Fruit fly (Drosophila melanogaster) whole organism, embryonic: ENCODE measurements around the gene Exn.

ENCODE experiments used
- Atf6 ChIP-seq: fragments of 200-800 bp; sonication (Bioruptor generic); IDR thresholded peaks from 2 replicates; pipeline ENCODE4 v1.3.6; 2022; ENCODE audit warnings: missing biosample characterization, missing genetic modification characterization
- CG11504 ChIP-seq: fragments of 200-800 bp; sonication (Bioruptor generic); optimal IDR thresholded peaks from 3 replicates; lab custom pipeline; 2019; ENCODE audit warnings: missing biosample characterization, mild to moderate bottlenecking, missing genetic modification characterization, moderate library complexity
- CG1233 ChIP-seq: fragments of 200-800 bp; sonication (Bioruptor generic); optimal IDR thresholded peaks from 4 replicates; lab custom pipeline; 2018; ENCODE audit warnings: missing biosample characterization, mild to moderate bottlenecking, missing genetic modification characterization
- CG2889 ChIP-seq: fragments of 200-800 bp; sonication (Bioruptor generic); IDR thresholded peaks from 3 replicates; pipeline ENCODE4 v1.3.6; 2022; ENCODE audit warnings: missing biosample characterization, missing genetic modification characterization
- CG30403 ChIP-seq: fragments of 200-800 bp; sonication (Bioruptor generic); optimal IDR thresholded peaks from 3 replicates; lab custom pipeline; 2016; ENCODE audit warnings: missing biosample characterization, missing genetic modification characterization
- CG32532 ChIP-seq: fragments of 200-800 bp; sonication (Bioruptor generic); IDR thresholded peaks from 2 replicates; pipeline ENCODE4 v1.3.6; 2022; ENCODE audit warnings: missing biosample characterization, missing genetic modification characterization
- CG4707 ChIP-seq: fragments of 200-800 bp; sonication (Bioruptor generic); optimal IDR thresholded peaks from 2 replicates; lab custom pipeline; 2018; ENCODE audit warnings: missing biosample characterization, mild to moderate bottlenecking, missing genetic modification characterization, moderate library complexity
- CG6654 ChIP-seq: fragments of 200-800 bp; sonication (Bioruptor generic); optimal IDR thresholded peaks from 2 replicates; lab custom pipeline; 2017; ENCODE audit warnings: missing biosample characterization, mild to moderate bottlenecking, missing genetic modification characterization
- CG7556 ChIP-seq: fragments of 200-800 bp; sonication (Bioruptor generic); optimal IDR thresholded peaks from 2 replicates; lab custom pipeline; 2017; ENCODE audit warnings: missing biosample characterization, mild to moderate bottlenecking, missing genetic modification characterization
- CG7963 ChIP-seq: fragments of 200-800 bp; sonication (Bioruptor generic); IDR thresholded peaks from 3 replicates; pipeline ENCODE4 v1.3.6; 2022; ENCODE audit warnings: missing biosample characterization, missing genetic modification characterization; ENCODE audit not compliant: partially characterized antibody
- CG8944 ChIP-seq: fragments of 200-800 bp; sonication (Bioruptor generic); optimal IDR thresholded peaks from 3 replicates; lab custom pipeline; 2016; ENCODE audit warnings: missing biosample characterization, missing genetic modification characterization
- CG9609 ChIP-seq: fragments of 200-800 bp; sonication (Bioruptor generic); optimal IDR thresholded peaks from 3 replicates; lab custom pipeline; 2016; ENCODE audit warnings: missing biosample characterization, missing genetic modification characterization
- CG9932 ChIP-seq: fragments of 200-800 bp; sonication (Bioruptor generic); IDR thresholded peaks from 2 replicates; pipeline ENCODE4 v1.3.6; 2022; ENCODE audit warnings: missing biosample characterization, missing genetic modification characterization
- CoRest ChIP-seq: fragments of 200-800 bp; sonication (Bioruptor generic); optimal IDR thresholded peaks from 3 replicates; lab custom pipeline; 2018; ENCODE audit warnings: missing biosample characterization, mild to moderate bottlenecking, missing genetic modification characterization, moderate library complexity
- D ChIP-seq, 2 experiments: fragments of 200-800 bp in 1 of 2; fragments of >200 bp in 1 of 2; sonication (Bioruptor generic) in 1 of 2; optimal IDR thresholded peaks; 2 replicates in 1 of 2; 3 replicates in 1 of 2; lab custom pipeline; 2017; ENCODE audit warnings: mild to moderate bottlenecking in 1 of 2, missing biosample characterization in 1 of 2, missing genetic modification characterization in 1 of 2, missing genetic modification reagents in 1 of 2
- Dad ChIP-seq: fragments of 200-800 bp; sonication (Bioruptor generic); optimal IDR thresholded peaks from 3 replicates; lab custom pipeline; 2016; ENCODE audit warnings: missing biosample characterization, missing genetic modification characterization
- Deaf1 ChIP-seq: fragments of 200-800 bp; optimal IDR thresholded peaks from 3 replicates; lab custom pipeline; 2019; ENCODE audit warnings: missing biosample characterization, mild to moderate bottlenecking, missing genetic modification characterization, moderate library complexity
- Dfd ChIP-seq, 2 experiments: fragments of >200 bp; optimal IDR thresholded peaks; 2 replicates each; lab custom pipeline; 2017; ENCODE audit warnings: missing biosample characterization in 2 of 2, missing genetic modification characterization in 2 of 2
- Doc2 ChIP-seq: fragments of 200-800 bp; sonication (Bioruptor generic); IDR thresholded peaks from 2 replicates; pipeline ENCODE4 v1.3.6; 2022; ENCODE audit warnings: missing biosample characterization, missing genetic modification characterization
- Dref ChIP-seq: fragments of 200-800 bp; sonication (Bioruptor generic); IDR thresholded peaks from 2 replicates; pipeline ENCODE4 v1.3.6; 2022; ENCODE audit warnings: missing biosample characterization, missing genetic modification characterization
- ERR ChIP-seq: fragments of 200-800 bp; sonication (Bioruptor generic); optimal IDR thresholded peaks from 2 replicates; lab custom pipeline; 2016; ENCODE audit warnings: missing biosample characterization, missing genetic modification characterization
- H15 ChIP-seq: fragments of 200-800 bp; sonication (Bioruptor generic); IDR thresholded peaks from 3 replicates; pipeline ENCODE4 v1.3.6; 2022; ENCODE audit warnings: missing biosample characterization, missing genetic modification characterization
- H2.0 ChIP-seq: fragments of 200-800 bp; sonication (Bioruptor generic); IDR thresholded peaks from 2 replicates; pipeline ENCODE4 v1.3.6; 2022; ENCODE audit warnings: missing biosample characterization, missing genetic modification characterization
- HLH3B ChIP-seq: fragments of 200-800 bp; sonication (Bioruptor generic); IDR thresholded peaks from 2 replicates; pipeline ENCODE4 v1.3.6; 2022; ENCODE audit warnings: missing biosample characterization, missing genetic modification characterization
- HLH54F ChIP-seq: fragments of 200-800 bp; sonication (Bioruptor generic); optimal IDR thresholded peaks from 3 replicates; lab custom pipeline; 2016; ENCODE audit warnings: missing biosample characterization, missing genetic modification characterization
- Hmr ChIP-seq: fragments of 200-800 bp; sonication (Bioruptor generic); optimal IDR thresholded peaks from 3 replicates; lab custom pipeline; 2017; ENCODE audit warnings: mild to moderate bottlenecking, missing biosample characterization, missing genetic modification reagents, missing genetic modification characterization
- Hr3 ChIP-seq: fragments of 200-800 bp; sonication (Bioruptor generic); optimal IDR thresholded peaks from 3 replicates; lab custom pipeline; 2016; ENCODE audit warnings: missing biosample characterization, missing genetic modification characterization
- Hsf ChIP-seq: fragments of 200-800 bp; sonication (Bioruptor generic); optimal IDR thresholded peaks from 3 replicates; lab custom pipeline; 2016; ENCODE audit warnings: missing biosample characterization, missing genetic modification characterization
- Lhr ChIP-seq: fragments of 200-800 bp; sonication (Bioruptor generic); optimal IDR thresholded peaks from 3 replicates; lab custom pipeline; 2017; ENCODE audit warnings: mild to moderate bottlenecking, missing biosample characterization, missing genetic modification reagents, missing genetic modification characterization
- MBD-R2 ChIP-seq: fragments of 200-800 bp; sonication (Bioruptor generic); IDR thresholded peaks from 2 replicates; pipeline ENCODE4 v1.3.6; 2022; ENCODE audit warnings: missing biosample characterization, missing genetic modification characterization
- MTF-1 ChIP-seq: fragments of 200-800 bp; sonication (Bioruptor generic); optimal IDR thresholded peaks from 2 replicates; lab custom pipeline; 2018; ENCODE audit warnings: missing biosample characterization, mild to moderate bottlenecking, missing genetic modification characterization, borderline replicate concordance
- Myb ChIP-seq: fragments of 200-800 bp; sonication (Bioruptor generic); optimal IDR thresholded peaks from 2 replicates; lab custom pipeline; 2016; ENCODE audit warnings: missing biosample characterization, missing genetic modification characterization
- NC2β ChIP-seq: fragments of 200-800 bp; sonication (Bioruptor generic); optimal IDR thresholded peaks from 2 replicates; lab custom pipeline; 2016; ENCODE audit warnings: missing biosample characterization, missing genetic modification characterization
- NFAT ChIP-seq: fragments of 200-800 bp; sonication (Bioruptor generic); IDR thresholded peaks from 2 replicates; pipeline ENCODE4 v1.3.6; 2022; ENCODE audit warnings: missing biosample characterization, missing genetic modification characterization
- Nf-YC ChIP-seq: fragments of 200-800 bp; optimal IDR thresholded peaks from 3 replicates; lab custom pipeline; 2019; ENCODE audit warnings: missing biosample characterization, mild to moderate bottlenecking, missing genetic modification characterization, moderate library complexity
- Ptx1 ChIP-seq: fragments of 200-800 bp; sonication (Bioruptor generic); IDR thresholded peaks from 2 replicates; pipeline ENCODE4 v1.3.6; 2022; ENCODE audit warnings: missing biosample characterization, missing genetic modification characterization
- Six4 ChIP-seq: fragments of 200-800 bp; sonication (Bioruptor generic); optimal IDR thresholded peaks from 2 replicates; lab custom pipeline; 2016; ENCODE audit warnings: missing biosample characterization, missing genetic modification characterization
- chn ChIP-seq: fragments of 200-800 bp; sonication (Bioruptor generic); optimal IDR thresholded peaks from 2 replicates; lab custom pipeline; 2016; ENCODE audit warnings: missing biosample characterization, missing genetic modification characterization
- emc ChIP-seq: fragments of 200-800 bp; sonication (Bioruptor generic); optimal IDR thresholded peaks from 2 replicates; lab custom pipeline; 2016; ENCODE audit warnings: missing biosample characterization, missing genetic modification characterization
- esg ChIP-seq: fragments of 200-800 bp; sonication (Bioruptor generic); conservative IDR thresholded peaks from 2 replicates; pipeline ENCODE4 v1.3.6; 2022; ENCODE audit warnings: missing biosample characterization, missing genetic modification characterization
- grau ChIP-seq: fragments of 200-800 bp; optimal IDR thresholded peaks from 3 replicates; lab custom pipeline; 2019; ENCODE audit warnings: missing biosample characterization, mild to moderate bottlenecking, missing genetic modification characterization, moderate library complexity
- jigr1 ChIP-seq: fragments of 200-800 bp; sonication (Bioruptor generic); IDR thresholded peaks from 3 replicates; pipeline ENCODE4 v1.3.6; 2022; ENCODE audit warnings: missing biosample characterization, missing genetic modification characterization
- ken ChIP-seq: fragments of 200-800 bp; sonication (Bioruptor generic); IDR thresholded peaks from 3 replicates; pipeline ENCODE4 v1.3.6; 2022; ENCODE audit warnings: missing biosample characterization, missing genetic modification characterization
- odd ChIP-seq: fragments of 200-800 bp; sonication (Bioruptor generic); optimal IDR thresholded peaks from 2 replicates; lab custom pipeline; 2017; ENCODE audit warnings: missing biosample characterization, mild to moderate bottlenecking, missing genetic modification characterization
- prd ChIP-seq, 3 experiments: fragments of >200 bp in 2 of 3; fragments of 200-800 bp in 1 of 3; sonication (Bioruptor generic) in 1 of 3; optimal IDR thresholded peaks in 2 of 3; IDR thresholded peaks in 1 of 3; 2 replicates in 2 of 3; 3 replicates in 1 of 3; pipeline versions ENCODE4 v1.3.6 to Lab custom; 2017 to 2022; ENCODE audit warnings: missing biosample characterization in 1 of 3, missing genetic modification characterization in 1 of 3
- shn ChIP-seq: fragments of 200-800 bp; sonication (Bioruptor generic); optimal IDR thresholded peaks from 3 replicates; lab custom pipeline; 2016; ENCODE audit warnings: missing biosample characterization, missing genetic modification characterization
- trem ChIP-seq: fragments of 200-800 bp; optimal IDR thresholded peaks from 3 replicates; lab custom pipeline; 2019; ENCODE audit warnings: missing biosample characterization, mild to moderate bottlenecking, missing genetic modification characterization, moderate library complexity

The Exn gene

dm6 chr3L:17015663-17016575, 46.1 kb downstream of the Exn start, which contains the start of the genes CG6664 and CG7728 (continued):
- TF ChIP-seq jigr1 = peak; percentile 18; the same call in 1 of the 3 replicates
- TF ChIP-seq CG32532 (GFP tag; lab: Robert Waterston, UW) = peak; percentile 47
- TF ChIP-seq Hr3 = peak; percentile 9
- TF ChIP-seq MBD-R2 = peak; percentile 79
- TF ChIP-seq Atf6 (GFP tag; lab: Robert Waterston, UW) = no peak; the same call in 1 of the 2 replicates
- TF ChIP-seq Hmr = peak; percentile 58
- peak; percentile 80 for TF ChIP-seq CoRest (tag; lab: Kevin White, UChicago)
- peak; percentile 19 for TF ChIP-seq Six4
- TF ChIP-seq ken (GFP tag; lab: Robert Waterston, UW) = peak; percentile 76
- no peak for TF ChIP-seq Doc2 (GFP tag; lab: Robert Waterston, UW)
- TF ChIP-seq odd = no peak
- no peak for TF ChIP-seq Deaf1 (tag; lab: Kevin White, UChicago)
- peak; percentile 55 for TF ChIP-seq CG7556 (GFP tag; lab: Kevin White, UChicago)
- TF ChIP-seq HLH3B = peak; percentile 31; the same call in 1 of the 2 replicates
- TF ChIP-seq esg (GFP tag; lab: Robert Waterston, UW) = peak; percentile 25
- no peak for TF ChIP-seq D (optimal IDR thresholded peaks at IDR 0.05; lab: Kevin White, UChicago)
- TF ChIP-seq D (GFP tag; optimal IDR thresholded peaks at IDR 0.05; lab: Kevin White, UChicago) = peak; percentile 33
- peak; percentile 86 for TF ChIP-seq CG9932
- no peak for TF ChIP-seq ERR (GFP tag; lab: Kevin White, UChicago)
- peak; percentile 37 for TF ChIP-seq CG9609 (GFP tag; lab: Kevin White, UChicago)
- TF ChIP-seq Lhr (GFP tag; lab: Kevin White, UChicago) = peak; percentile 40
- TF ChIP-seq emc = peak; percentile 8
- peak; percentile 62; the same call in 1 of the 2 replicates for TF ChIP-seq H2.0 (GFP tag; lab: Robert Waterston, UW)
- TF ChIP-seq Dad (GFP tag; lab: Kevin White, UChicago) = peak; percentile 5
- peak; percentile 82 for TF ChIP-seq CG4707 (GFP tag; lab: Kevin White, UChicago)
- TF ChIP-seq Myb (GFP tag; lab: Kevin White, UChicago) = peak; percentile 12
- peak; percentile 34 for TF ChIP-seq shn (GFP tag; lab: Kevin White, UChicago)
- TF ChIP-seq CG2889 = peak; percentile 29; the same call in 1 of the 3 replicates
- peak; percentile 49 for TF ChIP-seq grau (tag; lab: Kevin White, UChicago)
- no peak for TF ChIP-seq Dfd (GFP tag; optimal IDR thresholded peaks at IDR 0.05; lab: Kevin White, UChicago)
- TF ChIP-seq NC2β (GFP tag; lab: Kevin White, UChicago) = no peak
- TF ChIP-seq CG30403 (GFP tag; lab: Kevin White, UChicago) = peak; percentile 85
- no peak for TF ChIP-seq CG11504 (tag; lab: Kevin White, UChicago)
- TF ChIP-seq chn (GFP tag; lab: Kevin White, UChicago) = peak; percentile 7
- TF ChIP-seq Ptx1 (GFP tag; lab: Robert Waterston, UW) = peak; percentile 60
- TF ChIP-seq CG8944 = peak; percentile 42
- TF ChIP-seq Nf-YC = peak; percentile 55
- peak; percentile 61; the same call in 1 of the 2 replicates for TF ChIP-seq NFAT (GFP tag; lab: Robert Waterston, UW)
- TF ChIP-seq H15 (GFP tag; lab: Robert Waterston, UW) = peak; percentile 30; the same call in 1 of the 3 replicates
- peak; percentile 54 for TF ChIP-seq MTF-1
- no peak for TF ChIP-seq prd (optimal IDR thresholded peaks at IDR 0.05; lab: Kevin White, UChicago)
- peak; percentile 62; the same call in 2 of the 3 replicates for TF ChIP-seq prd (GFP tag; IDR thresholded peaks at IDR 0.05; lab: Robert Waterston, UW)
- peak; percentile 15 for TF ChIP-seq trem (tag; lab: Kevin White, UChicago)
- TF ChIP-seq Dref = peak; percentile 39
- TF ChIP-seq CG6654 = no peak
- peak; percentile 34 for TF ChIP-seq CG1233 (GFP tag; lab: Kevin White, UChicago)
- peak; percentile 44 for TF ChIP-seq HLH54F (GFP tag; lab: Kevin White, UChicago)
- peak; percentile 56; the same call in 1 of the 3 replicates for TF ChIP-seq CG7963
- TF ChIP-seq Hsf = peak; percentile 46
